Worm (Caenorhabditis elegans) whole organism, L4 larva: Measurements from ENCODE around the gene tag-153.

Experiments used
- F49E8.2 ChIP-seq: sonication (generic microtip); optimal IDR thresholded peaks from 2 replicates; lab custom pipeline; 2016; ENCODE audit warnings: missing compliant biosample characterization, mild to moderate bottlenecking, missing genetic modification characterization, borderline replicate concordance
- ceh-28 ChIP-seq: fragments of 150-350 bp; optimal IDR thresholded peaks from 2 replicates; lab custom pipeline; 2014; ENCODE audit warnings: missing biosample characterization, missing genetic modification reagents, missing genetic modification characterization
- ceh-82 ChIP-seq: sonication (generic microtip); optimal IDR thresholded peaks from 2 replicates; lab custom pipeline; 2017; ENCODE audit warnings: missing biosample characterization, missing genetic modification characterization
- ces-1 ChIP-seq: fragments of 150-350 bp; sonication (generic microtip); optimal IDR thresholded peaks from 4 replicates; lab custom pipeline; 2014; ENCODE audit warnings: missing biosample characterization, missing genetic modification reagents, missing genetic modification characterization
- egl-27 ChIP-seq: sonication (generic microtip); optimal IDR thresholded peaks from 3 replicates; lab custom pipeline; 2017; ENCODE audit warnings: missing biosample characterization, missing genetic modification reagents, missing genetic modification characterization
- hlh-11 ChIP-seq: fragments of 200-800 bp; sonication (Bioruptor generic); optimal IDR thresholded peaks from 2 replicates; lab custom pipeline; 2018; ENCODE audit warnings: mild to moderate bottlenecking, missing genetic modification characterization, missing compliant biosample characterization
- lim-7 ChIP-seq: fragments of 200-800 bp; sonication (Bioruptor generic); IDR thresholded peaks from 2 replicates; pipeline ENCODE4 v1.3.6; 2022; ENCODE audit warnings: missing genetic modification characterization, missing compliant biosample characterization
- lir-3 ChIP-seq: sonication (generic microtip); optimal IDR thresholded peaks from 2 replicates; lab custom pipeline; 2016; ENCODE audit warnings: mild to moderate bottlenecking, missing genetic modification characterization, missing compliant biosample characterization
- lsy-2 ChIP-seq, 2 experiments: fragments of 150-350 bp in 1 of 2; sonication (generic microtip) in 1 of 2; optimal IDR thresholded peaks; 2 replicates each; lab custom pipeline; 2014 to 2017; ENCODE audit warnings: missing biosample characterization in 2 of 2, missing genetic modification characterization in 2 of 2
- nhr-11 ChIP-seq: fragments of 150-350 bp; optimal IDR thresholded peaks from 2 replicates; lab custom pipeline; 2014; ENCODE audit warnings: missing biosample characterization, missing genetic modification characterization
- nhr-76 ChIP-seq: fragments of 150-350 bp; optimal IDR thresholded peaks from 2 replicates; lab custom pipeline; 2014; ENCODE audit warnings: missing biosample characterization, missing genetic modification characterization
- skn-1 ChIP-seq: fragments of 150-350 bp; optimal IDR thresholded peaks from 2 replicates; lab custom pipeline; 2014; ENCODE audit warnings: missing biosample characterization, missing genetic modification characterization
- unc-39 ChIP-seq: sonication (generic microtip); optimal IDR thresholded peaks from 2 replicates; lab custom pipeline; 2017; ENCODE audit warnings: missing biosample characterization, missing genetic modification characterization

DNA sequence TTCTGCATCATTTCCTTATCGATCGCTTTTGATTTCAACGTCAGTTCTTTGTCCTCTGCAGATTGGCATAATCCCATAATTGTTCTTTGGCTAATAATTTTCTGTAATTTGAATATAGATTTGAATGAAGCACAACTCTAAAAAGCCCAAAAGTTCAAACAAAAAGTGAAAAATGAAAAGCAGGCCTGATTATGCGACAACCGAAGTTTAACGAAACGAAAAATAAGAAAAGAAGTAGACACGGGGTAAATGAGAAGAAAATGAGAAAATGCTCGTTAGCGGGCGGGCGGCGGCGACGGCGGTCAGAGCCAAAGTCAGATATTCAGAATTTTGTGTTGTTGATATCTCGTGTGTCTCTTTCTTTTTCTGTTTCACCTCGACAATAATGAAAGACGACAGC lies 36.8 kb downstream of the tag-153 start, which contains the start of gene gpa-3:
- TF ChIP-seq ces-1 (GFP tag; lab: Kevin White, UChicago) = no peak
- TF ChIP-seq ceh-28 (tag; lab: Kevin White, UChicago) = no peak
- no peak for TF ChIP-seq lir-3 (tag; lab: Kevin White, UChicago)
- TF ChIP-seq F49E8.2 (tag; lab: Kevin White, UChicago) = no peak
- TF ChIP-seq lsy-2 (tag; optimal IDR thresholded peaks at IDR 0.05; lab: Kevin White, UChicago) = no peak
- TF ChIP-seq skn-1 (tag; lab: Kevin White, UChicago) = no peak
- TF ChIP-seq egl-27 (tag; lab: Kevin White, UChicago) = no peak
- TF ChIP-seq ceh-82 (tag; lab: Kevin White, UChicago) = no peak
- no peak for TF ChIP-seq nhr-11
- no peak for TF ChIP-seq nhr-76 (tag; lab: Kevin White, UChicago)
- no peak for TF ChIP-seq unc-39 (tag; lab: Kevin White, UChicago)
- no peak for TF ChIP-seq hlh-11
- no peak for TF ChIP-seq lim-7
